Worm (Caenorhabditis elegans): ENCODE results near the gene C07E3.3.
A peak's percentile ranks its signal among the peaks of the same experiment; 100 is the strongest.

DNA sequence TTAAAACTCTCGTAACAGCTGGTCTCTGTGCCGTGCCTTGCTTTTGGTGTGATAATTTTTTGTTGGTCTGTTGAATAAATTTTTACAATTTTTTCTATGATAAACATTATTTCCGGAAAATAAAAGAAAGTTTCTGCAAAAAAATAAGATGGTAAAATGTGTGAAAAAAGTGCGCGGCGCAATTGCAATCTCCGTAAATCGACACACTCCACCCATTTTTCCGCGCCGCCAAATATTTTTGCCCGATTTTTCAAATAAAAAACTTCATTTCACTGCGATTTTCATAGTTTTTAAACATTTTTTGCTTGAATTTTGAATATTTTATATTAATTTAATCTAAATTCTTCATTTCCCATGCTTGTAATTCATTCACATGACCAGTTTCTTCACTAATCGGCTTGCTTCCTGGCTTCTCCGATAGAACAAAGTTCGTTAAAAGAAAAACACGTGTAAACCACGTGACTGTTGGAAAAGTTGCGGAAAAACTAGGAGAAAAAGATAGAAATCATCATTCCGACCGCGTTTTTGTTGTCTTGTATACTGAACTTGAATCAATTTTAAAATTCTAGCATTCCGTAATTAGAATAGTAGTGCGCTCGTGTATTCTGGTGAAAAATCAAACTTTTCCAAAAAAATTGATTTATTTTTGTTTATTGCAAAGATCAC is 30.9 kb upstream of the C07E3.3 start:
- TF ChIP-seq pha-4 (GFP tag; IDR thresholded peaks at IDR 0.05) (peak; percentile 40; the same call in 1 of the 2 replicates), pha-4 (tag; optimal IDR thresholded peaks at IDR 0.05) (no peak), Y75B8A.6 (GFP tag; IDR thresholded peaks at IDR 0.05) (no peak), ama-1 (optimal IDR thresholded peaks at IDR 0.05) (peak; percentile 70)

Data from whole organism, L4 larva.